Fruit fly (Drosophila melanogaster): ENCODE data around the gene Or85f.

Or85f gene

DNA sequence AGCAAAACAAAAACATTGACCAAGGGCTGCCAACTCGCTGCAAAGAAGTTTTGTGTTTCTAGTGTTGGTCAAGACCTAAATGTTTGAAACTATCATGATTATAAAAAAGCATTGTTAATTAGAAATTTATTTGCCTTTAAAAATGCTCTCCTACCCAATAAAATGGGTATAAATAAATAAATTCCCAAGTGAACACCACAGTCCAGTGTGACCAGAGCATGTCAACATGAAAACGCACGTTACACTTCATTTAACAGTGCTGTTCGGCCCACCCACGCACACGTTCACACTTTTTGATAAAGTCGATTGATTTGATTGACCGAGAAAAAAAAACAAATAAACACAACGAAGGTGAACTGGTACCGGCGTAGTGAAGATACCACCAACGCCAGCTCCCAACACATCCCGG is 6.1 kb downstream of the Or85f start, which contains the start of the genes CG9356, BBIP1 and CG8135 (continued):
- no peak for TF ChIP-seq sna (GFP tag; IDR thresholded peaks at IDR 0.05; ENCODE audit: partially characterized antibody)
- no peak for TF ChIP-seq knrl (GFP tag; IDR thresholded peaks at IDR 0.05; ENCODE audit: partially characterized antibody)
- TF ChIP-seq CG6689 (GFP tag; IDR thresholded peaks at IDR 0.05): peak; percentile 67
- TF ChIP-seq gem (tag; optimal IDR thresholded peaks at IDR 0.05): no peak
- TF ChIP-seq sd (tag; optimal IDR thresholded peaks at IDR 0.05): no peak
- peak; percentile 61 for TF ChIP-seq CG9876 (GFP tag; optimal IDR thresholded peaks at IDR 0.05)
- TF ChIP-seq CG4707 (GFP tag; optimal IDR thresholded peaks at IDR 0.05): peak; percentile 5
- TF ChIP-seq CG12236 (GFP tag; optimal IDR thresholded peaks at IDR 0.05): peak; percentile 40
- peak; percentile 88 for TF ChIP-seq hkb (optimal IDR thresholded peaks at IDR 0.05)
- TF ChIP-seq hkb (GFP tag; IDR thresholded peaks at IDR 0.05): peak; percentile 76
- peak; percentile 73 for TF ChIP-seq CG10366 (GFP tag; IDR thresholded peaks at IDR 0.05)
- peak; percentile 60 for TF ChIP-seq dmrt11E (tag; optimal IDR thresholded peaks at IDR 0.05)
- TF ChIP-seq CG9932 (GFP tag; IDR thresholded peaks at IDR 0.05): peak; percentile 75
- TF ChIP-seq Dref (GFP tag; IDR thresholded peaks at IDR 0.05): peak; percentile 43
- TF ChIP-seq CG3163 (GFP tag; optimal IDR thresholded peaks at IDR 0.05): peak; percentile 54
- no peak for TF ChIP-seq trh (GFP tag; optimal IDR thresholded peaks at IDR 0.05)
- TF ChIP-seq lilli (GFP tag; optimal IDR thresholded peaks at IDR 0.05): peak; percentile 92
- TF ChIP-seq peb (GFP tag; IDR thresholded peaks at IDR 0.05): no peak
- TF ChIP-seq Blimp-1 (GFP tag; optimal IDR thresholded peaks at IDR 0.05): no peak
- TF ChIP-seq Hr39 (optimal IDR thresholded peaks at IDR 0.05): no peak
- no peak for TF ChIP-seq sc (optimal IDR thresholded peaks at IDR 0.05)
- TF ChIP-seq sc (GFP tag; optimal IDR thresholded peaks at IDR 0.05): no peak
- peak; percentile 53 for TF ChIP-seq CG11398 (GFP tag; optimal IDR thresholded peaks at IDR 0.05)
- peak; percentile 64 for TF ChIP-seq CG18764 (GFP tag; optimal IDR thresholded peaks at IDR 0.05)
- TF ChIP-seq kni (GFP tag; optimal IDR thresholded peaks at IDR 0.05): peak; percentile 82
- TF ChIP-seq H15 (GFP tag; IDR thresholded peaks at IDR 0.05): peak; percentile 66; the same call in 2 of the 3 replicates
- no peak for TF ChIP-seq CG11085 (GFP tag; IDR thresholded peaks at IDR 0.05)
- TF ChIP-seq crc (GFP tag; optimal IDR thresholded peaks at IDR 0.05): peak; percentile 61
- TF ChIP-seq CG1603 (tag; optimal IDR thresholded peaks at IDR 0.05): peak; percentile 85
- TF ChIP-seq HLH3B (GFP tag; IDR thresholded peaks at IDR 0.05): peak; percentile 59; the same call in 1 of the 2 replicates
- TF ChIP-seq ash1 (GFP tag; optimal IDR thresholded peaks at IDR 0.05): no peak
- peak; percentile 65 for TF ChIP-seq ara (GFP tag; IDR thresholded peaks at IDR 0.05)
- peak; percentile 66 for TF ChIP-seq CG7556 (GFP tag; optimal IDR thresholded peaks at IDR 0.05)
- peak; percentile 84 for TF ChIP-seq Elba2 (GFP tag; optimal IDR thresholded peaks at IDR 0.05)
- peak; percentile 54 for TF ChIP-seq nerfin-1 (tag; optimal IDR thresholded peaks at IDR 0.05)
- TF ChIP-seq Myb (GFP tag; optimal IDR thresholded peaks at IDR 0.05): peak; percentile 69
- TF ChIP-seq abd-A (tag; optimal IDR thresholded peaks at IDR 0.05): no peak
- TF ChIP-seq cad (GFP tag; optimal IDR thresholded peaks at IDR 0.05): no peak
- TF ChIP-seq CG18476 (GFP tag; optimal IDR thresholded peaks at IDR 0.05): peak; percentile 71
- TF ChIP-seq CG7786 (GFP tag; optimal IDR thresholded peaks at IDR 0.05): peak; percentile 76
- TF ChIP-seq CG2120 (GFP tag; optimal IDR thresholded peaks at IDR 0.05): peak; percentile 88
- TF ChIP-seq CG15011 (GFP tag; optimal IDR thresholded peaks at IDR 0.05): no peak
- no peak for TF ChIP-seq CG17612 (GFP tag; IDR thresholded peaks at IDR 0.05)
- peak; percentile 71 for TF ChIP-seq Rx (GFP tag; IDR thresholded peaks at IDR 0.05)
- TF ChIP-seq NC2α (GFP tag; optimal IDR thresholded peaks at IDR 0.05): peak; percentile 65
- no peak for TF ChIP-seq CG14860 (GFP tag; IDR thresholded peaks at IDR 0.05; ENCODE audit: partially characterized antibody)
- TF ChIP-seq CG7839 (tag; optimal IDR thresholded peaks at IDR 0.05): no peak
- TF ChIP-seq ase (GFP tag; IDR thresholded peaks at IDR 0.05): no peak
- peak; percentile 41; the same call in 1 of the 3 replicates for TF ChIP-seq Optix (GFP tag; IDR thresholded peaks at IDR 0.05)
- TF ChIP-seq CG18011 (GFP tag; optimal IDR thresholded peaks at IDR 0.05): peak; percentile 68
- TF ChIP-seq kah (GFP tag; optimal IDR thresholded peaks at IDR 0.05): no peak
- peak; percentile 84 for TF ChIP-seq CG8290 (GFP tag; optimal IDR thresholded peaks at IDR 0.05)
- peak in 1 of 2 experiments; percentile 82 for TF ChIP-seq CG8290 (tag; optimal IDR thresholded peaks at IDR 0.05)
